Fruit fly (Drosophila melanogaster) whole organism, embryonic: ENCODE data around the gene sbr.

ENCODE experiments used
- Awh ChIP-seq: fragments of 200-800 bp; sonication (Bioruptor generic); IDR thresholded peaks from 2 replicates; pipeline ENCODE4, ENCODE4 v1.3.6; 2022; ENCODE audit warnings: missing biosample characterization, missing genetic modification characterization
- CG10565 ChIP-seq: fragments of 200-800 bp; sonication (Bioruptor generic); optimal IDR thresholded peaks from 3 replicates; lab custom pipeline; 2016; ENCODE audit warnings: missing biosample characterization, mild to moderate bottlenecking, missing genetic modification characterization
- CG1233 ChIP-seq: fragments of 200-800 bp; sonication (Bioruptor generic); optimal IDR thresholded peaks from 4 replicates; lab custom pipeline; 2018; ENCODE audit warnings: missing biosample characterization, mild to moderate bottlenecking, missing genetic modification characterization
- CG14860 ChIP-seq: fragments of 200-800 bp; sonication (Bioruptor generic); IDR thresholded peaks from 3 replicates; pipeline ENCODE4 v1.3.6; 2022; ENCODE audit warnings: missing biosample characterization, missing genetic modification characterization; ENCODE audit not compliant: partially characterized antibody
- CG1529 ChIP-seq: fragments of 200-800 bp; sonication (Bioruptor generic); optimal IDR thresholded peaks from 3 replicates; lab custom pipeline; 2018; ENCODE audit warnings: missing biosample characterization, missing genetic modification characterization
- CG15479 ChIP-seq: fragments of 200-800 bp; sonication (Bioruptor generic); optimal IDR thresholded peaks from 3 replicates; lab custom pipeline; 2019; ENCODE audit warnings: missing biosample characterization, mild to moderate bottlenecking, missing genetic modification characterization, moderate library complexity
- CG16779 ChIP-seq: fragments of 200-800 bp; sonication (Bioruptor generic); IDR thresholded peaks from 2 replicates; pipeline ENCODE4 v1.3.6; 2022; ENCODE audit warnings: missing biosample characterization, missing genetic modification characterization
- CG16815 ChIP-seq: fragments of 200-800 bp; sonication (Bioruptor generic); optimal IDR thresholded peaks from 3 replicates; lab custom pipeline; 2017; ENCODE audit warnings: missing biosample characterization, mild to moderate bottlenecking, missing genetic modification characterization
- CG18599 ChIP-seq: fragments of 200-800 bp; sonication (Bioruptor generic); optimal IDR thresholded peaks from 3 replicates; lab custom pipeline; 2017; ENCODE audit warnings: missing biosample characterization, missing genetic modification characterization, mild to moderate bottlenecking, moderate library complexity, missing genetic modification reagents
- CG2199 ChIP-seq: fragments of 200-800 bp; sonication (Bioruptor generic); IDR thresholded peaks from 3 replicates; pipeline ENCODE4 v1.3.6; 2022; ENCODE audit warnings: missing biosample characterization, missing genetic modification characterization
- CG2678 ChIP-seq: fragments of 200-800 bp; sonication (Bioruptor generic); optimal IDR thresholded peaks from 3 replicates; lab custom pipeline; 2019; ENCODE audit warnings: missing biosample characterization, mild to moderate bottlenecking, missing genetic modification characterization, moderate library complexity
- CG31365 ChIP-seq: fragments of 200-800 bp; sonication (Bioruptor generic); optimal IDR thresholded peaks from 2 replicates; lab custom pipeline; 2018; ENCODE audit warnings: missing biosample characterization, mild to moderate bottlenecking, missing genetic modification characterization
- CG3995 ChIP-seq: fragments of 200-800 bp; sonication (Bioruptor generic); optimal IDR thresholded peaks from 3 replicates; lab custom pipeline; 2016; ENCODE audit warnings: missing biosample characterization, missing genetic modification characterization
- CG4707 ChIP-seq: fragments of 200-800 bp; sonication (Bioruptor generic); optimal IDR thresholded peaks from 2 replicates; lab custom pipeline; 2018; ENCODE audit warnings: missing biosample characterization, mild to moderate bottlenecking, missing genetic modification characterization, moderate library complexity
- CG7372 ChIP-seq: fragments of 200-800 bp; sonication (Bioruptor generic); IDR thresholded peaks from 2 replicates; pipeline ENCODE4 v1.3.6; 2022; ENCODE audit warnings: missing biosample characterization, missing genetic modification characterization
- CG7839 ChIP-seq: fragments of 200-800 bp; sonication (Bioruptor generic); optimal IDR thresholded peaks from 3 replicates; lab custom pipeline; 2018; ENCODE audit warnings: missing biosample characterization, mild to moderate bottlenecking, missing genetic modification characterization, moderate library complexity
- CTCF ChIP-seq: fragments of 200-800 bp; sonication (Bioruptor generic); optimal IDR thresholded peaks from 2 replicates; lab custom pipeline; 2017; ENCODE audit warnings: missing biosample characterization, mild to moderate bottlenecking, missing genetic modification characterization, moderate library complexity
- Dfd ChIP-seq, 2 experiments: fragments of >200 bp; optimal IDR thresholded peaks; 2 replicates each; lab custom pipeline; 2017; ENCODE audit warnings: missing biosample characterization in 2 of 2, missing genetic modification characterization in 2 of 2
- Ets65A ChIP-seq: fragments of 200-800 bp; sonication (Bioruptor generic); peaks from one replicate; lab custom pipeline; 2016; ENCODE audit warnings: missing biosample characterization, missing genetic modification characterization
- Gug ChIP-seq: fragments of 200-800 bp; sonication (Bioruptor generic); IDR thresholded peaks from 4 replicates; pipeline ENCODE4 v1.3.6; 2022; ENCODE audit warnings: missing biosample characterization, missing genetic modification characterization
- Hr39 ChIP-seq: fragments of >200 bp; optimal IDR thresholded peaks from 2 replicates; lab custom pipeline; 2017
- Jarid2 ChIP-seq: fragments of 200-800 bp; sonication (Bioruptor generic); optimal IDR thresholded peaks from 3 replicates; lab custom pipeline; 2017; ENCODE audit warnings: mild to moderate bottlenecking, missing biosample characterization, missing genetic modification reagents, missing genetic modification characterization
- Mad ChIP-seq: fragments of 200-800 bp; sonication (Bioruptor generic); optimal IDR thresholded peaks from 2 replicates; lab custom pipeline; 2016; ENCODE audit warnings: missing biosample characterization, missing genetic modification characterization
- Med ChIP-seq: fragments of 200-800 bp; sonication (Bioruptor generic); peaks from one replicate; lab custom pipeline; 2016; ENCODE audit warnings: missing biosample characterization, missing genetic modification characterization, mild to moderate bottlenecking, inconsistent platforms, moderate library complexity
- Opbp ChIP-seq: fragments of 200-800 bp; sonication (Bioruptor generic); IDR thresholded peaks from 3 replicates; pipeline ENCODE4 v1.3.6; 2022; ENCODE audit warnings: missing biosample characterization, missing genetic modification characterization; ENCODE audit not compliant: partially characterized antibody
- Scr ChIP-seq: fragments of 200-800 bp; sonication (Bioruptor generic); IDR thresholded peaks from 2 replicates; pipeline ENCODE4 v1.3.6; 2022; ENCODE audit warnings: missing biosample characterization, missing genetic modification characterization; ENCODE audit not compliant: partially characterized antibody
- Sin3A ChIP-seq: fragments of >200 bp; optimal IDR thresholded peaks from 2 replicates; lab custom pipeline; 2018
- Spps ChIP-seq: fragments of 200-800 bp; sonication (Bioruptor generic); optimal IDR thresholded peaks from 2 replicates; lab custom pipeline; 2018; ENCODE audit warnings: missing biosample characterization, mild to moderate bottlenecking, missing genetic modification characterization
- ato ChIP-seq: fragments of 200-800 bp; sonication (Bioruptor generic); IDR thresholded peaks from 2 replicates; pipeline ENCODE4 v1.3.6; 2022; ENCODE audit warnings: missing biosample characterization, missing genetic modification characterization; ENCODE audit not compliant: partially characterized antibody
- cato ChIP-seq: fragments of 200-800 bp; sonication (Bioruptor generic); optimal IDR thresholded peaks from 2 replicates; lab custom pipeline; 2016; ENCODE audit warnings: missing biosample characterization, missing genetic modification characterization, borderline replicate concordance
- cg ChIP-seq: fragments of 200-800 bp; sonication (Bioruptor generic); optimal IDR thresholded peaks from 3 replicates; lab custom pipeline; 2019; ENCODE audit warnings: missing biosample characterization, mild to moderate bottlenecking, missing genetic modification characterization, moderate library complexity
- chinmo ChIP-seq: fragments of 200-800 bp; sonication (Bioruptor generic); IDR thresholded peaks from 4 replicates; pipeline ENCODE4 v1.3.6; 2022; ENCODE audit warnings: missing biosample characterization, missing genetic modification characterization; ENCODE audit not compliant: partially characterized antibody
- crc ChIP-seq: fragments of 200-800 bp; sonication (Bioruptor generic); optimal IDR thresholded peaks from 2 replicates; lab custom pipeline; 2016; ENCODE audit warnings: missing biosample characterization, missing genetic modification characterization
- crp ChIP-seq, 2 experiments: fragments of 200-800 bp; sonication (Bioruptor generic); optimal IDR thresholded peaks; 2 replicates in 1 of 2; 3 replicates in 1 of 2; lab custom pipeline; 2017; ENCODE audit warnings: missing biosample characterization in 2 of 2, missing genetic modification characterization in 2 of 2, mild to moderate bottlenecking in 1 of 2, moderate library complexity in 1 of 2
- dan ChIP-seq: fragments of 200-800 bp; sonication (Bioruptor generic); IDR thresholded peaks from 2 replicates; pipeline ENCODE4 v1.3.6; 2022; ENCODE audit warnings: missing biosample characterization, missing genetic modification characterization
- ewg ChIP-seq: fragments of 200-800 bp; sonication (Bioruptor generic); optimal IDR thresholded peaks from 3 replicates; lab custom pipeline; 2017; ENCODE audit warnings: mild to moderate bottlenecking, missing biosample characterization, missing genetic modification reagents, missing genetic modification characterization
- ken ChIP-seq: fragments of 200-800 bp; sonication (Bioruptor generic); IDR thresholded peaks from 3 replicates; pipeline ENCODE4 v1.3.6; 2022; ENCODE audit warnings: missing biosample characterization, missing genetic modification characterization
- kni ChIP-seq: fragments of 200-800 bp; sonication (Bioruptor generic); optimal IDR thresholded peaks from 3 replicates; lab custom pipeline; 2017; ENCODE audit warnings: mild to moderate bottlenecking, missing biosample characterization, missing genetic modification reagents, missing genetic modification characterization
- otp ChIP-seq: fragments of 200-800 bp; sonication (Bioruptor generic); IDR thresholded peaks from 3 replicates; pipeline ENCODE4, ENCODE4 v1.3.6; 2022; ENCODE audit warnings: missing biosample characterization, missing genetic modification characterization
- pan ChIP-seq, 4 experiments: fragments of >200 bp in 3 of 4; fragments of 200-800 bp in 1 of 4; sonication (Bioruptor generic) in 1 of 4; optimal IDR thresholded peaks in 3 of 4; IDR thresholded peaks in 1 of 4; 2 replicates each; pipeline versions ENCODE4 v1.3.6 to Lab custom; 2017 to 2022; ENCODE audit warnings: missing biosample characterization in 2 of 4, missing genetic modification characterization in 2 of 4, mixed read lengths in 1 of 4
- pb ChIP-seq: fragments of 200-800 bp; sonication (Bioruptor generic); optimal IDR thresholded peaks from 3 replicates; lab custom pipeline; 2016; ENCODE audit warnings: missing biosample characterization, missing genetic modification characterization
- pita ChIP-seq: fragments of 200-800 bp; sonication (Bioruptor generic); optimal IDR thresholded peaks from 2 replicates; lab custom pipeline; 2017; ENCODE audit warnings: missing biosample characterization, mild to moderate bottlenecking, missing genetic modification characterization
- pzg ChIP-seq: fragments of 200-800 bp; sonication (Bioruptor generic); optimal IDR thresholded peaks from 3 replicates; lab custom pipeline; 2018; ENCODE audit warnings: missing biosample characterization, mild to moderate bottlenecking, missing genetic modification characterization, moderate library complexity
- sens ChIP-seq: fragments of 200-800 bp; sonication (Bioruptor generic); peaks from one replicate; lab custom pipeline; 2016; ENCODE audit warnings: missing biosample characterization, missing genetic modification characterization
- sqz ChIP-seq: fragments of 200-800 bp; sonication (Bioruptor generic); optimal IDR thresholded peaks from 3 replicates; lab custom pipeline; 2018; ENCODE audit warnings: missing biosample characterization, mild to moderate bottlenecking, missing genetic modification characterization
- tup ChIP-seq: fragments of 200-800 bp; sonication (Bioruptor generic); optimal IDR thresholded peaks from 2 replicates; lab custom pipeline; 2016; ENCODE audit warnings: missing biosample characterization, mild to moderate bottlenecking, missing genetic modification characterization, moderate library complexity
- vvl ChIP-seq: fragments of 200-800 bp; sonication (Bioruptor generic); IDR thresholded peaks from 2 replicates; pipeline ENCODE4 v1.3.6; 2022; ENCODE audit warnings: missing biosample characterization, missing genetic modification characterization
- yki ChIP-seq: fragments of >200 bp; optimal IDR thresholded peaks from 3 replicates; lab custom pipeline; 2018

The sbr gene

dm6 chrX:10835631-10836030, 11.3 kb downstream of the sbr start:
- no peak for TF ChIP-seq pan (optimal IDR thresholded peaks at IDR 0.05; lab: Kevin White, UChicago)
- TF ChIP-seq pan (GFP tag; optimal IDR thresholded peaks at IDR 0.05 in 1 of 2, IDR thresholded peaks at IDR 0.05 in 1 of 2) = peak in 1 of 2 experiments; percentile 16
- TF ChIP-seq CG15479 (GFP tag; lab: Kevin White, UChicago) = peak; percentile 11
- TF ChIP-seq pita (GFP tag; lab: Kevin White, UChicago) = no peak
- peak; percentile 32 for TF ChIP-seq sens (GFP tag; lab: Kevin White, UChicago)
- 0 out of 2 replicates have a peak, but pooled peaks have one; percentile 14 for TF ChIP-seq ato (GFP tag; lab: Robert Waterston, UW)
- peak; percentile 57 for TF ChIP-seq Ets65A (GFP tag; lab: Kevin White, UChicago)
- TF ChIP-seq cg = peak; percentile 24
- TF ChIP-seq CG2678 (tag; lab: Kevin White, UChicago) = no peak
- no peak for TF ChIP-seq Mad (GFP tag; lab: Kevin White, UChicago)
- no peak for TF ChIP-seq Awh (GFP tag; lab: Robert Waterston, UW)
- 0 out of 3 replicates have a peak, but pooled peaks have one; percentile 28 for TF ChIP-seq otp
- 0 out of 3 replicates have a peak, but pooled peaks have one; percentile 39 for TF ChIP-seq Opbp (GFP tag; lab: Robert Waterston, UW)
- TF ChIP-seq Hr39 (lab: Kevin White, UChicago) = peak; percentile 99
- TF ChIP-seq CG14860 (GFP tag; lab: Robert Waterston, UW) = 0 out of 3 replicates have a peak, but pooled peaks have one; percentile 28
- no peak for TF ChIP-seq crc (GFP tag; lab: Kevin White, UChicago)
- TF ChIP-seq chinmo (GFP tag; lab: Robert Waterston, UW) = 0 out of 4 replicates have a peak, but pooled peaks have one; percentile 23
- TF ChIP-seq kni (GFP tag; lab: Kevin White, UChicago) = peak; percentile 60
- peak; percentile 85 for TF ChIP-seq ewg (GFP tag; lab: Kevin White, UChicago)
- peak; percentile 68 for TF ChIP-seq Med (GFP tag; lab: Kevin White, UChicago)
- peak in 1 of 2 experiments; percentile 91 for TF ChIP-seq Dfd (GFP tag; optimal IDR thresholded peaks at IDR 0.05; lab: Kevin White, UChicago)

dm6 chrX:10832369-10832768, 14.5 kb downstream of the sbr start:
- TF ChIP-seq CG16815 (peak; percentile 42), CTCF (GFP tag; lab: Kevin White, UChicago) (peak; percentile 99), CG2678 (tag; lab: Kevin White, UChicago) (no peak), pb (GFP tag; lab: Kevin White, UChicago) (peak; percentile 18), CG1233 (GFP tag; lab: Kevin White, UChicago) (peak; percentile 49), Gug (GFP tag; lab: Robert Waterston, UW) (peak; percentile 64; the same call in 2 of the 4 replicates), sqz (peak; percentile 59), pzg (peak; percentile 3), CG2199 (GFP tag; lab: Robert Waterston, UW) (peak; percentile 83), Jarid2 (GFP tag; lab: Kevin White, UChicago) (no peak), CG7372 (GFP tag; lab: Robert Waterston, UW) (no peak; the same call in 1 of the 2 replicates), dan (GFP tag; lab: Robert Waterston, UW) (no peak), CG4707 (GFP tag; lab: Kevin White, UChicago) (peak; percentile 16), tup (GFP tag; lab: Kevin White, UChicago) (no peak), CG1529 (GFP tag; lab: Kevin White, UChicago) (no peak), CG3995 (GFP tag; lab: Kevin White, UChicago) (no peak), CG7839 (tag; lab: Kevin White, UChicago) (peak; percentile 70), Scr (GFP tag; lab: Robert Waterston, UW) (no peak), yki (lab: Kevin White, UChicago) (peak; percentile 20), CG10565 (no peak), ken (GFP tag; lab: Robert Waterston, UW) (peak; percentile 76), CG31365 (tag; lab: Kevin White, UChicago) (peak; percentile 40), vvl (peak; percentile 75; the same call in 1 of the 2 replicates), CG18599 (GFP tag; lab: Kevin White, UChicago) (peak; percentile 27), crp (GFP tag; optimal IDR thresholded peaks at IDR 0.05; lab: Kevin White, UChicago) (no peak), Sin3A (lab: Kevin White, UChicago) (no peak), cato (GFP tag; lab: Kevin White, UChicago) (peak; percentile 18), Spps (tag; lab: Kevin White, UChicago) (no peak), kni (GFP tag; lab: Kevin White, UChicago) (no peak), CG16779 (GFP tag; lab: Robert Waterston, UW) (no peak), Mad (GFP tag; lab: Kevin White, UChicago) (peak; percentile 50), pan (optimal IDR thresholded peaks at IDR 0.05; lab: Kevin White, UChicago) (no peak), pan (GFP tag; optimal IDR thresholded peaks at IDR 0.05 in 1 of 2, IDR thresholded peaks at IDR 0.05 in 1 of 2) (peak in 1 of 2 experiments; percentile 34)
